Fruit fly (Drosophila melanogaster) whole organism, embryonic: ENCODE results near the gene DCTN6-p27.

Experiments used
- Bdp1 ChIP-seq: fragments of 200-800 bp; sonication (Bioruptor generic); optimal IDR thresholded peaks from 3 replicates; lab custom pipeline; 2016; ENCODE audit warnings: missing biosample characterization, missing genetic modification characterization
- CG10267 ChIP-seq: fragments of 200-800 bp; sonication (Bioruptor generic); optimal IDR thresholded peaks from 2 replicates; lab custom pipeline; 2018; ENCODE audit warnings: missing biosample characterization, mild to moderate bottlenecking, missing genetic modification characterization, moderate library complexity
- CG10543 ChIP-seq: fragments of 200-800 bp; sonication (Bioruptor generic); optimal IDR thresholded peaks from 3 replicates; lab custom pipeline; 2017; ENCODE audit warnings: missing biosample characterization, mild to moderate bottlenecking, missing genetic modification characterization, moderate library complexity
- CG11085 ChIP-seq: fragments of 200-800 bp; sonication (Bioruptor generic); IDR thresholded peaks from 2 replicates; pipeline ENCODE4 v1.3.6; 2022; ENCODE audit warnings: missing biosample characterization, missing genetic modification characterization
- CG11456 ChIP-seq: fragments of 200-800 bp; sonication (Bioruptor generic); IDR thresholded peaks from 3 replicates; pipeline ENCODE4 v1.3.6; 2022; ENCODE audit warnings: missing biosample characterization, missing genetic modification characterization
- CG12744 ChIP-seq: fragments of 200-800 bp; sonication (Bioruptor generic); optimal IDR thresholded peaks from 2 replicates; lab custom pipeline; 2016; ENCODE audit warnings: missing biosample characterization, missing genetic modification characterization
- CG15011 ChIP-seq: fragments of 200-800 bp; sonication (Bioruptor generic); optimal IDR thresholded peaks from 3 replicates; lab custom pipeline; 2018; ENCODE audit warnings: missing biosample characterization, mild to moderate bottlenecking, missing genetic modification characterization
- CG15269 ChIP-seq: fragments of 200-800 bp; sonication (Bioruptor generic); optimal IDR thresholded peaks from 2 replicates; lab custom pipeline; 2018; ENCODE audit warnings: missing biosample characterization, mild to moderate bottlenecking, missing genetic modification characterization, moderate library complexity
- CG15601 ChIP-seq: fragments of 200-800 bp; sonication (Bioruptor generic); optimal IDR thresholded peaks from 3 replicates; lab custom pipeline; 2019; ENCODE audit warnings: missing biosample characterization, mild to moderate bottlenecking, missing genetic modification characterization, moderate library complexity
- CG17612 ChIP-seq: fragments of 200-800 bp; sonication (Bioruptor generic); IDR thresholded peaks from 2 replicates; pipeline ENCODE4 v1.3.6; 2022; ENCODE audit warnings: missing biosample characterization, missing genetic modification characterization
- CG17912 ChIP-seq: fragments of 200-800 bp; sonication (Bioruptor generic); optimal IDR thresholded peaks from 2 replicates; lab custom pipeline; 2018; ENCODE audit warnings: missing biosample characterization, mild to moderate bottlenecking, missing genetic modification characterization
- CG2199 ChIP-seq: fragments of 200-800 bp; sonication (Bioruptor generic); IDR thresholded peaks from 3 replicates; pipeline ENCODE4 v1.3.6; 2022; ENCODE audit warnings: missing biosample characterization, missing genetic modification characterization
- CG2678 ChIP-seq: fragments of 200-800 bp; sonication (Bioruptor generic); optimal IDR thresholded peaks from 3 replicates; lab custom pipeline; 2019; ENCODE audit warnings: missing biosample characterization, mild to moderate bottlenecking, missing genetic modification characterization, moderate library complexity
- CG32772 ChIP-seq: fragments of 200-800 bp; sonication (Bioruptor generic); IDR thresholded peaks from 2 replicates; pipeline ENCODE4 v1.3.6; 2022; ENCODE audit warnings: missing biosample characterization, missing genetic modification characterization
- CG3838 ChIP-seq: fragments of 200-800 bp; sonication (Bioruptor generic); optimal IDR thresholded peaks from 3 replicates; lab custom pipeline; 2016; ENCODE audit warnings: missing biosample characterization, missing genetic modification characterization
- CG3995 ChIP-seq: fragments of 200-800 bp; sonication (Bioruptor generic); optimal IDR thresholded peaks from 3 replicates; lab custom pipeline; 2016; ENCODE audit warnings: missing biosample characterization, missing genetic modification characterization
- CG6689 ChIP-seq: fragments of 200-800 bp; sonication (Bioruptor generic); IDR thresholded peaks from 2 replicates; pipeline ENCODE4 v1.3.6; 2022; ENCODE audit warnings: missing biosample characterization, missing genetic modification characterization
- CG6791 ChIP-seq: fragments of 200-800 bp; sonication (Bioruptor generic); IDR thresholded peaks from 3 replicates; pipeline ENCODE4 v1.3.6; 2022; ENCODE audit warnings: missing biosample characterization, missing genetic modification characterization; ENCODE audit not compliant: partially characterized antibody
- CG7786 ChIP-seq: fragments of 200-800 bp; sonication (Bioruptor generic); optimal IDR thresholded peaks from 2 replicates; lab custom pipeline; 2016; ENCODE audit warnings: missing biosample characterization, missing genetic modification characterization
- CG9817 ChIP-seq: fragments of 200-800 bp; sonication (Bioruptor generic); optimal IDR thresholded peaks from 2 replicates; lab custom pipeline; 2018; ENCODE audit warnings: missing biosample characterization, mild to moderate bottlenecking, missing genetic modification characterization, moderate library complexity
- CHES-1-like ChIP-seq: fragments of 200-800 bp; sonication (Bioruptor generic); optimal IDR thresholded peaks from 2 replicates; lab custom pipeline; 2016; ENCODE audit warnings: missing biosample characterization, missing genetic modification characterization
- Dek ChIP-seq: fragments of 200-800 bp; sonication (Bioruptor generic); optimal IDR thresholded peaks from 3 replicates; lab custom pipeline; 2019; ENCODE audit warnings: missing biosample characterization, mild to moderate bottlenecking, missing genetic modification characterization, moderate library complexity
- H2.0 ChIP-seq: fragments of 200-800 bp; sonication (Bioruptor generic); IDR thresholded peaks from 2 replicates; pipeline ENCODE4 v1.3.6; 2022; ENCODE audit warnings: missing biosample characterization, missing genetic modification characterization
- Hmx ChIP-seq: fragments of 200-800 bp; sonication (Bioruptor generic); optimal IDR thresholded peaks from 2 replicates; lab custom pipeline; 2016; ENCODE audit warnings: missing biosample characterization, missing genetic modification characterization
- Lpt ChIP-seq: fragments of >200 bp; optimal IDR thresholded peaks from 2 replicates; lab custom pipeline; 2018; ENCODE audit warnings: missing biosample characterization, missing genetic modification characterization
- MESR4 ChIP-seq: fragments of 200-800 bp; sonication (Bioruptor generic); optimal IDR thresholded peaks from 2 replicates; lab custom pipeline; 2018; ENCODE audit warnings: missing biosample characterization, mild to moderate bottlenecking, missing genetic modification characterization, moderate library complexity
- Mrtf ChIP-seq: fragments of 200-800 bp; sonication (Bioruptor generic); IDR thresholded peaks from 3 replicates; pipeline ENCODE4 v1.3.6; 2022; ENCODE audit warnings: missing biosample characterization, missing genetic modification characterization
- NC2α ChIP-seq: fragments of 200-800 bp; sonication (Bioruptor generic); optimal IDR thresholded peaks from 2 replicates; lab custom pipeline; 2016; ENCODE audit warnings: missing biosample characterization, missing genetic modification characterization
- Oli ChIP-seq: fragments of 200-800 bp; sonication (Bioruptor generic); optimal IDR thresholded peaks from 2 replicates; lab custom pipeline; 2018; ENCODE audit warnings: missing biosample characterization, mild to moderate bottlenecking, missing genetic modification characterization, moderate library complexity
- Ssrp ChIP-seq: fragments of 200-800 bp; sonication (Bioruptor generic); optimal IDR thresholded peaks from 2 replicates; lab custom pipeline; 2018; ENCODE audit warnings: missing biosample characterization, mild to moderate bottlenecking, missing genetic modification characterization, moderate library complexity
- Trl ChIP-seq, 3 experiments: fragments of >200 bp in 2 of 3; fragments of 200-800 bp in 1 of 3; sonication (Bioruptor generic) in 1 of 3; optimal IDR thresholded peaks; 2 replicates in 1 of 3; 3 replicates in 2 of 3; lab custom pipeline; 2016 to 2017; ENCODE audit warnings: missing biosample characterization in 1 of 3, missing genetic modification characterization in 1 of 3
- btn ChIP-seq: fragments of 200-800 bp; sonication (Bioruptor generic); optimal IDR thresholded peaks from 2 replicates; lab custom pipeline; 2016; ENCODE audit warnings: missing biosample characterization, missing genetic modification characterization
- cato ChIP-seq: fragments of 200-800 bp; sonication (Bioruptor generic); optimal IDR thresholded peaks from 2 replicates; lab custom pipeline; 2016; ENCODE audit warnings: missing biosample characterization, missing genetic modification characterization, borderline replicate concordance
- crol ChIP-seq: fragments of 200-800 bp; sonication (Bioruptor generic); IDR thresholded peaks from 2 replicates; pipeline ENCODE4 v1.3.6; 2022; ENCODE audit warnings: missing biosample characterization, missing genetic modification characterization
- dati ChIP-seq: fragments of 200-800 bp; sonication (Bioruptor generic); IDR thresholded peaks from 2 replicates; pipeline ENCODE4 v1.3.6; 2022; ENCODE audit warnings: missing biosample characterization, missing genetic modification characterization
- dimm ChIP-seq: fragments of 200-800 bp; sonication (Bioruptor generic); IDR thresholded peaks from 2 replicates; pipeline ENCODE4 v1.3.6; 2022; ENCODE audit warnings: missing biosample characterization, missing genetic modification characterization
- dmrt99B ChIP-seq: fragments of 200-800 bp; sonication (Bioruptor generic); optimal IDR thresholded peaks from 2 replicates; lab custom pipeline; 2018; ENCODE audit warnings: missing biosample characterization, mild to moderate bottlenecking, missing genetic modification characterization, moderate library complexity
- eve ChIP-seq, 2 experiments: fragments of >200 bp; optimal IDR thresholded peaks; 2 replicates each; lab custom pipeline; 2017; ENCODE audit warnings: missing biosample characterization in 2 of 2, missing genetic modification characterization in 2 of 2
- h ChIP-seq: fragments of >200 bp; optimal IDR thresholded peaks from 2 replicates; lab custom pipeline; 2017
- ham ChIP-seq: fragments of 200-800 bp; sonication (Bioruptor generic); IDR thresholded peaks from 2 replicates; pipeline ENCODE4 v1.3.6; 2022; ENCODE audit warnings: missing biosample characterization, missing genetic modification characterization
- knrl ChIP-seq: fragments of 200-800 bp; sonication (Bioruptor generic); IDR thresholded peaks from 3 replicates; pipeline ENCODE4 v1.3.6; 2022; ENCODE audit warnings: missing biosample characterization, missing genetic modification characterization; ENCODE audit not compliant: partially characterized antibody
- lab ChIP-seq: fragments of 200-800 bp; sonication (Bioruptor generic); optimal IDR thresholded peaks from 3 replicates; lab custom pipeline; 2017; ENCODE audit warnings: missing biosample characterization, missing genetic modification characterization, mild to moderate bottlenecking, moderate library complexity, missing genetic modification reagents
- lbe ChIP-seq: fragments of 200-800 bp; sonication (Bioruptor generic); optimal IDR thresholded peaks from 2 replicates; lab custom pipeline; 2016; ENCODE audit warnings: missing biosample characterization, mild to moderate bottlenecking, missing genetic modification characterization
- org-1 ChIP-seq: fragments of 200-800 bp; sonication (Bioruptor generic); optimal IDR thresholded peaks from 2 replicates; lab custom pipeline; 2017; ENCODE audit warnings: missing biosample characterization, missing genetic modification characterization
- scrt ChIP-seq: fragments of 200-800 bp; sonication (Bioruptor generic); optimal IDR thresholded peaks from 2 replicates; lab custom pipeline; 2018; ENCODE audit warnings: missing biosample characterization, mild to moderate bottlenecking, missing genetic modification characterization, moderate library complexity
- slbo ChIP-seq: fragments of 200-800 bp; sonication (Bioruptor generic); IDR thresholded peaks from 2 replicates; pipeline ENCODE4 v1.3.6; 2022; ENCODE audit warnings: missing biosample characterization, missing genetic modification characterization
- trh ChIP-seq: fragments of 200-800 bp; sonication (Bioruptor generic); optimal IDR thresholded peaks from 2 replicates; lab custom pipeline; 2016; ENCODE audit warnings: missing biosample characterization, missing genetic modification characterization
- wek ChIP-seq: fragments of 200-800 bp; sonication (Bioruptor generic); optimal IDR thresholded peaks from 3 replicates; lab custom pipeline; 2018; ENCODE audit warnings: missing biosample characterization, mild to moderate bottlenecking, missing genetic modification characterization, moderate library complexity
- zfh1 ChIP-seq: fragments of 200-800 bp; sonication (Bioruptor generic); IDR thresholded peaks from 3 replicates; pipeline ENCODE4 v1.3.6; 2022; ENCODE audit warnings: missing biosample characterization, missing genetic modification characterization

Gene DCTN6-p27

dm6 chr2L:19164933-19165813, 33.0 kb downstream of the DCTN6-p27 start (continued):
- no peak for TF ChIP-seq CG6791 (GFP tag; lab: Robert Waterston, UW)
- TF ChIP-seq CG17612 (GFP tag; lab: Robert Waterston, UW), result peak; percentile 93
- peak; percentile 90 for TF ChIP-seq CG9817
- peak; percentile 95 for TF ChIP-seq CG15269
- TF ChIP-seq Oli (tag; lab: Kevin White, UChicago), result peak; percentile 97
- peak; percentile 90 for TF ChIP-seq trh (GFP tag; lab: Kevin White, UChicago)
- peak; percentile 96 for TF ChIP-seq H2.0 (GFP tag; lab: Robert Waterston, UW)
- peak; percentile 98 for TF ChIP-seq CG32772 (GFP tag; lab: Robert Waterston, UW)
- peak; percentile 82 for TF ChIP-seq Bdp1 (GFP tag; lab: Kevin White, UChicago)
- TF ChIP-seq Ssrp, result peak; percentile 97
- TF ChIP-seq CG17912 (GFP tag; lab: Kevin White, UChicago), result peak; percentile 67
- peak; percentile 98 for TF ChIP-seq CG6689
- peak; percentile 93 for TF ChIP-seq NC2α (GFP tag; lab: Kevin White, UChicago)
- peak; percentile 94 for TF ChIP-seq CG12744 (GFP tag; lab: Kevin White, UChicago)
- TF ChIP-seq lbe, result peak; percentile 81
- TF ChIP-seq crol, result peak; percentile 38; the same call in 1 of the 2 replicates
- peak; percentile 72 for TF ChIP-seq wek (GFP tag; lab: Kevin White, UChicago)
- peak; percentile 94 for TF ChIP-seq Dek (tag; lab: Kevin White, UChicago)
- no peak for TF ChIP-seq Lpt (GFP tag; lab: Kevin White, UChicago)
- peak; percentile 82 for TF ChIP-seq Hmx (GFP tag; lab: Kevin White, UChicago)
- TF ChIP-seq CG15011 (GFP tag; lab: Kevin White, UChicago), result peak; percentile 95
- peak; percentile 84; the same call in 1 of the 2 replicates for TF ChIP-seq ham (GFP tag; lab: Robert Waterston, UW)
- peak; percentile 98 for TF ChIP-seq CG2678 (tag; lab: Kevin White, UChicago)
- peak; percentile 76 for TF ChIP-seq CG3838 (GFP tag; lab: Kevin White, UChicago)
- TF ChIP-seq dati (GFP tag; lab: Robert Waterston, UW), result peak; percentile 95
- TF ChIP-seq Mrtf (GFP tag; lab: Robert Waterston, UW), result peak; percentile 94
- TF ChIP-seq dimm (GFP tag; lab: Robert Waterston, UW), result peak; percentile 91
- peak; percentile 93 for TF ChIP-seq CG11085 (GFP tag; lab: Robert Waterston, UW)
- TF ChIP-seq Trl (optimal IDR thresholded peaks at IDR 0.05; lab: Kevin White, UChicago), result peak; percentile 82 to 95
- TF ChIP-seq Trl (GFP tag; optimal IDR thresholded peaks at IDR 0.05; lab: Kevin White, UChicago), result peak; percentile 97
- TF ChIP-seq CG7786 (GFP tag; lab: Kevin White, UChicago), result peak; percentile 89
- TF ChIP-seq lab (GFP tag; lab: Kevin White, UChicago), result peak; percentile 99
- peak; percentile 93 for TF ChIP-seq btn (GFP tag; lab: Kevin White, UChicago)
- TF ChIP-seq cato (GFP tag; lab: Kevin White, UChicago), result peak; percentile 88
- peak; percentile 95 for TF ChIP-seq CG10267 (tag; lab: Kevin White, UChicago)
- no peak for TF ChIP-seq knrl (GFP tag; lab: Robert Waterston, UW)
- TF ChIP-seq org-1 (GFP tag; lab: Kevin White, UChicago), result peak; percentile 95
- TF ChIP-seq CHES-1-like (GFP tag; lab: Kevin White, UChicago), result peak; percentile 92
- peak; percentile 97 for TF ChIP-seq CG15601 (tag; lab: Kevin White, UChicago)
- TF ChIP-seq scrt (GFP tag; lab: Kevin White, UChicago), result peak; percentile 100
- peak; percentile 99 for TF ChIP-seq dmrt99B (tag; lab: Kevin White, UChicago)
- TF ChIP-seq zfh1, result peak; percentile 96
- TF ChIP-seq CG11456 (GFP tag; lab: Robert Waterston, UW), result peak; percentile 95
- peak; percentile 91 for TF ChIP-seq CG10543 (GFP tag; lab: Kevin White, UChicago)
- TF ChIP-seq CG3995 (GFP tag; lab: Kevin White, UChicago), result peak; percentile 76
- peak in 1 of 2 experiments; percentile 38 for TF ChIP-seq eve (GFP tag; optimal IDR thresholded peaks at IDR 0.05; lab: Kevin White, UChicago)
- TF ChIP-seq h (lab: Kevin White, UChicago), result no peak
- peak; percentile 41 for TF ChIP-seq MESR4 (GFP tag; lab: Kevin White, UChicago)
- TF ChIP-seq slbo (GFP tag; lab: Robert Waterston, UW), result peak; percentile 96
- peak; percentile 97 for TF ChIP-seq CG2199 (GFP tag; lab: Robert Waterston, UW)
